Worm (Caenorhabditis elegans) whole organism, L1 larva: Measurements from ENCODE around the gene C25H3.15.

Experiments
- Y116A8C.19 ChIP-seq: sonication (generic microtip); optimal IDR thresholded peaks from 2 replicates; lab custom pipeline; 2016; ENCODE audit warnings: missing compliant biosample characterization, missing genetic modification characterization, borderline replicate concordance
- aha-1 ChIP-seq: fragments of 150-350 bp; optimal IDR thresholded peaks from 2 replicates; lab custom pipeline; 2014; ENCODE audit warnings: missing biosample characterization, missing genetic modification characterization
- alr-1 ChIP-seq: fragments of 200-800 bp; sonication (Bioruptor generic); optimal IDR thresholded peaks from 2 replicates; lab custom pipeline; 2018; ENCODE audit warnings: borderline replicate concordance, mild to moderate bottlenecking, missing genetic modification characterization, missing compliant biosample characterization
- aly-2 ChIP-seq: fragments of 150-350 bp; optimal IDR thresholded peaks from 2 replicates; lab custom pipeline; 2014; ENCODE audit warnings: missing biosample characterization, missing genetic modification characterization
- blmp-1 ChIP-seq: fragments of 150-350 bp; optimal IDR thresholded peaks from 2 replicates; lab custom pipeline; 2014; ENCODE audit warnings: missing biosample characterization, missing genetic modification characterization
- ceh-8 ChIP-seq: fragments of 200-800 bp; sonication (Bioruptor generic); optimal IDR thresholded peaks from 2 replicates; lab custom pipeline; 2018; ENCODE audit warnings: mild to moderate bottlenecking, missing genetic modification characterization, moderate library complexity, missing compliant biosample characterization
- dpl-1 ChIP-seq, 3 experiments: fragments of 150-350 bp in 2 of 3; sonication (generic microtip) in 1 of 3; optimal IDR thresholded peaks; 2 replicates each; lab custom pipeline; 2014 to 2017; ENCODE audit warnings: missing biosample characterization in 3 of 3, missing genetic modification characterization in 3 of 3, missing genetic modification reagents in 3 of 3
- dsc-1 ChIP-seq: sonication (generic microtip); optimal IDR thresholded peaks from 2 replicates; lab custom pipeline; 2016; ENCODE audit warnings: mild to moderate bottlenecking, missing genetic modification characterization, missing compliant biosample characterization
- efl-1 ChIP-seq, 4 experiments: fragments of 150-350 bp; optimal IDR thresholded peaks in 3 of 4; peaks in 1 of 4; 1 replicate in 1 of 4; 2 replicates in 3 of 4; lab custom pipeline; 2014; ENCODE audit warnings: missing biosample characterization in 2 of 4, missing genetic modification characterization in 2 of 4, missing genetic modification reagents in 2 of 4
- elt-2 ChIP-seq: sonication (generic microtip); optimal IDR thresholded peaks from 2 replicates; lab custom pipeline; 2016; ENCODE audit warnings: missing genetic modification characterization, mild to moderate bottlenecking, inconsistent platforms, missing compliant biosample characterization, missing genetic modification reagents
- elt-3 ChIP-seq, 6 experiments: fragments of 150-350 bp in 1 of 6; sonication (generic microtip); optimal IDR thresholded peaks; 2 replicates each; lab custom pipeline; 2017 to 2018; ENCODE audit warnings: missing biosample characterization in 6 of 6, missing genetic modification characterization in 6 of 6, inconsistent platforms in 1 of 6
- fkh-4 ChIP-seq: sonication (generic microtip); optimal IDR thresholded peaks from 2 replicates; lab custom pipeline; 2016; ENCODE audit warnings: missing compliant biosample characterization, missing genetic modification characterization, borderline replicate concordance
- grh-1 ChIP-seq: fragments of 200-800 bp; sonication (Bioruptor generic); IDR thresholded peaks from 2 replicates; pipeline ENCODE4 v1.3.6; 2022; ENCODE audit warnings: missing genetic modification reagents, missing genetic modification characterization, missing compliant biosample characterization
- hpl-2 ChIP-seq: fragments of 150-350 bp; optimal IDR thresholded peaks from 2 replicates; lab custom pipeline; 2014; ENCODE audit warnings: missing biosample characterization, missing genetic modification reagents, missing genetic modification characterization
- lin-13 ChIP-seq: fragments of 150-350 bp; optimal IDR thresholded peaks from 2 replicates; lab custom pipeline; 2014; ENCODE audit warnings: missing biosample characterization, missing genetic modification reagents, missing genetic modification characterization
- lin-14 ChIP-seq: fragments of 200-800 bp; sonication (Bioruptor generic); optimal IDR thresholded peaks from 2 replicates; lab custom pipeline; 2018; ENCODE audit warnings: mild to moderate bottlenecking, missing genetic modification characterization, moderate library complexity, missing compliant biosample characterization
- lin-15B ChIP-seq: fragments of 150-350 bp; sonication (generic microtip); optimal IDR thresholded peaks from 3 replicates; lab custom pipeline; 2014; ENCODE audit warnings: missing biosample characterization, missing genetic modification characterization
- lin-35 ChIP-seq, 2 experiments: fragments of 150-350 bp; optimal IDR thresholded peaks; 2 replicates each; lab custom pipeline; 2014; ENCODE audit warnings: missing biosample characterization in 2 of 2, missing genetic modification characterization in 2 of 2, missing genetic modification reagents in 2 of 2
- lsy-2 ChIP-seq, 2 experiments: fragments of 150-350 bp; optimal IDR thresholded peaks; 2 replicates each; lab custom pipeline; 2014; ENCODE audit warnings: missing biosample characterization in 2 of 2, missing genetic modification characterization in 2 of 2
- mab-9 ChIP-seq: fragments of 200-800 bp; sonication (Bioruptor generic); IDR thresholded peaks from 2 replicates; pipeline ENCODE4 v1.3.6; 2022; ENCODE audit warnings: missing genetic modification reagents, missing genetic modification characterization, missing compliant biosample characterization
- mdl-1 ChIP-seq, 2 experiments: fragments of 150-350 bp; optimal IDR thresholded peaks; 2 replicates each; lab custom pipeline; 2014 to 2017; ENCODE audit warnings: missing biosample characterization in 2 of 2, missing genetic modification characterization in 2 of 2, inconsistent platforms in 1 of 2
- mep-1 ChIP-seq: fragments of 150-350 bp; optimal IDR thresholded peaks from 2 replicates; lab custom pipeline; 2014; ENCODE audit warnings: missing biosample characterization, missing genetic modification characterization
- nhr-11 ChIP-seq: fragments of 150-350 bp; optimal IDR thresholded peaks from 2 replicates; lab custom pipeline; 2014; ENCODE audit warnings: missing biosample characterization, missing genetic modification characterization
- nhr-12 ChIP-seq: sonication (generic microtip); optimal IDR thresholded peaks from 2 replicates; lab custom pipeline; 2017; ENCODE audit warnings: missing biosample characterization, missing genetic modification characterization
- nhr-237 ChIP-seq: fragments of 150-350 bp; optimal IDR thresholded peaks from 2 replicates; lab custom pipeline; 2014; ENCODE audit warnings: missing biosample characterization, missing genetic modification characterization
- nhr-28 ChIP-seq: fragments of 150-350 bp; optimal IDR thresholded peaks from 2 replicates; lab custom pipeline; 2014; ENCODE audit warnings: missing biosample characterization, missing genetic modification characterization
- nhr-71 ChIP-seq: sonication (generic microtip); optimal IDR thresholded peaks from 2 replicates; lab custom pipeline; 2016; ENCODE audit warnings: mild to moderate bottlenecking, missing genetic modification characterization, moderate library complexity, missing compliant biosample characterization
- nhr-84 ChIP-seq: sonication (generic microtip); optimal IDR thresholded peaks from 2 replicates; lab custom pipeline; 2017; ENCODE audit warnings: missing biosample characterization, missing genetic modification characterization
- nhr-85 ChIP-seq: sonication (generic microtip); peaks from one replicate; lab custom pipeline; 2016; ENCODE audit warnings: missing genetic modification characterization, inconsistent platforms, missing compliant biosample characterization
- pqm-1 ChIP-seq: sonication (generic microtip); optimal IDR thresholded peaks from 3 replicates; lab custom pipeline; 2017; ENCODE audit warnings: missing biosample characterization, missing genetic modification characterization
- snpc-4 ChIP-seq: fragments of 150-350 bp; optimal IDR thresholded peaks from 2 replicates; lab custom pipeline; 2014; ENCODE audit warnings: missing biosample characterization, missing genetic modification characterization
- snu-23 ChIP-seq: sonication (generic microtip); optimal IDR thresholded peaks from 2 replicates; lab custom pipeline; 2016; ENCODE audit warnings: missing genetic modification characterization, missing compliant biosample characterization
- sox-4 ChIP-seq: sonication (generic microtip); optimal IDR thresholded peaks from 2 replicates; lab custom pipeline; 2016; ENCODE audit warnings: missing genetic modification characterization, missing compliant biosample characterization
- unc-30 ChIP-seq: sonication (generic microtip); optimal IDR thresholded peaks from 2 replicates; lab custom pipeline; 2017; ENCODE audit warnings: missing biosample characterization, missing genetic modification characterization
- unc-62 ChIP-seq: fragments of 150-350 bp; optimal IDR thresholded peaks from 2 replicates; lab custom pipeline; 2014; ENCODE audit warnings: missing biosample characterization, missing genetic modification reagents, missing genetic modification characterization
- unc-98 ChIP-seq: fragments of 200-800 bp; sonication (Bioruptor generic); IDR thresholded peaks from 2 replicates; pipeline ENCODE4 v1.3.6; 2022; ENCODE audit warnings: missing genetic modification characterization, missing compliant biosample characterization
- zip-4 ChIP-seq: fragments of 200-800 bp; sonication (Bioruptor generic); optimal IDR thresholded peaks from 2 replicates; lab custom pipeline; 2018; ENCODE audit warnings: mild to moderate bottlenecking, missing genetic modification characterization, moderate library complexity, missing compliant biosample characterization
- ztf-11 ChIP-seq, 2 experiments: sonication (generic microtip); optimal IDR thresholded peaks; 2 replicates each; lab custom pipeline; 2016 to 2017; ENCODE audit warnings: missing genetic modification characterization in 2 of 2, missing biosample characterization in 1 of 2, missing compliant biosample characterization in 1 of 2
- ztf-4 ChIP-seq: fragments of 150-350 bp; optimal IDR thresholded peaks from 2 replicates; lab custom pipeline; 2014; ENCODE audit warnings: missing biosample characterization, missing genetic modification characterization

C25H3.15 gene

ce11 chrII:5691216-5691771, 26.2 kb downstream of the C25H3.15 start, which contains the start of the genes ndub-5 and eif-2D:
Gene ndub-5, minus strand, starts transcription at chrII:5691353.
Gene eif-2D, plus strand, starts transcription at chrII:5691721.
- TF ChIP-seq sox-4 = no peak
- TF ChIP-seq hpl-2 (GFP tag; lab: Kevin White, UChicago) = no peak
- TF ChIP-seq lin-15B (tag; lab: Kevin White, UChicago) = no peak
- TF ChIP-seq dsc-1 (tag; lab: Kevin White, UChicago) = no peak
- no peak for TF ChIP-seq ztf-11 (tag; optimal IDR thresholded peaks at IDR 0.05; lab: Kevin White, UChicago)
- TF ChIP-seq ztf-4 = no peak
- TF ChIP-seq lin-35 (GFP tag; optimal IDR thresholded peaks at IDR 0.05; lab: Kevin White, UChicago) = peak in 1 of 2 experiments; percentile 25
- TF ChIP-seq aha-1 = no peak
- no peak for TF ChIP-seq Y116A8C.19 (tag; lab: Kevin White, UChicago)
- TF ChIP-seq alr-1 (tag; lab: Kevin White, UChicago) = no peak
- no peak for TF ChIP-seq elt-3 (tag; optimal IDR thresholded peaks at IDR 0.05; lab: Kevin White, UChicago)
- no peak for TF ChIP-seq snu-23 (GFP tag; lab: Kevin White, UChicago)
- no peak for TF ChIP-seq blmp-1 (tag; lab: Kevin White, UChicago)
- TF ChIP-seq unc-62 = no peak
- no peak for TF ChIP-seq mdl-1 (tag; optimal IDR thresholded peaks at IDR 0.05; lab: Kevin White, UChicago)
- no peak for TF ChIP-seq nhr-84 (tag; lab: Kevin White, UChicago)
- TF ChIP-seq lsy-2 (tag; optimal IDR thresholded peaks at IDR 0.05; lab: Kevin White, UChicago) = peak in 1 of 2 experiments; percentile 36
- peak; percentile 12 for TF ChIP-seq nhr-71 (tag; lab: Kevin White, UChicago)
- no peak for TF ChIP-seq mab-9 (GFP tag; lab: Robert Waterston, UW)
- TF ChIP-seq lin-14 (GFP tag; lab: Kevin White, UChicago) = peak; percentile 19
- no peak for TF ChIP-seq mep-1 (tag; lab: Kevin White, UChicago)
- TF ChIP-seq aly-2 (tag; lab: Kevin White, UChicago) = no peak
- no peak for TF ChIP-seq efl-1 (optimal IDR thresholded peaks at IDR 0.05; lab: Kevin White, UChicago)
- peak in 1 of 2 experiments; percentile 79 for TF ChIP-seq efl-1 (GFP tag; optimal IDR thresholded peaks at IDR 0.05 in 1 of 2; lab: Kevin White, UChicago)
- no peak for TF ChIP-seq zip-4 (GFP tag; lab: Kevin White, UChicago)
- TF ChIP-seq nhr-12 (tag; lab: Kevin White, UChicago) = no peak
- no peak for TF ChIP-seq nhr-85 (tag; lab: Kevin White, UChicago)
- TF ChIP-seq dpl-1 (GFP tag; optimal IDR thresholded peaks at IDR 0.05; lab: Kevin White, UChicago) = peak in 1 of 3 experiments; percentile 38

- TF ChIP-seq nhr-28 (tag; lab: Kevin White, UChicago) = no peak
- no peak for TF ChIP-seq mep-1 (tag; lab: Kevin White, UChicago)
- TF ChIP-seq efl-1 (optimal IDR thresholded peaks at IDR 0.05; lab: Kevin White, UChicago) = no peak
- TF ChIP-seq efl-1 (GFP tag; optimal IDR thresholded peaks at IDR 0.05 in 1 of 2; lab: Kevin White, UChicago) = peak in 1 of 2 experiments; percentile 61
Measured at ce11 chrII:5693893-5694292, 28.8 kb downstream of the C25H3.15 start, which contains the start of gene C25H3.3. Gene C25H3.3, plus strand, starts transcription at chrII:5694193.

- TF ChIP-seq unc-30 (tag; lab: Kevin White, UChicago) (no peak), elt-2 (tag; lab: Kevin White, UChicago) (no peak), ceh-8 (GFP tag; lab: Kevin White, UChicago) (no peak), blmp-1 (tag; lab: Kevin White, UChicago) (no peak), grh-1 (GFP tag; lab: Robert Waterston, UW) (no peak), nhr-11 (tag; lab: Kevin White, UChicago) (no peak), lin-13 (GFP tag; lab: Kevin White, UChicago) (no peak), zip-4 (GFP tag; lab: Kevin White, UChicago) (no peak), pqm-1 (tag; lab: Kevin White, UChicago) (no peak), nhr-237 (tag; lab: Kevin White, UChicago) (no peak), fkh-4 (tag; lab: Kevin White, UChicago) (no peak), nhr-84 (tag; lab: Kevin White, UChicago) (no peak), snpc-4 (tag; lab: Kevin White, UChicago) (no peak), efl-1 (optimal IDR thresholded peaks at IDR 0.05; lab: Kevin White, UChicago) (no peak), efl-1 (GFP tag; optimal IDR thresholded peaks at IDR 0.05 in 1 of 2; lab: Kevin White, UChicago) (no peak), unc-98 (GFP tag; lab: Robert Waterston, UW) (no peak)
Measured at ce11 chrII:5694798-5695197, 29.7 kb downstream of the C25H3.15 start, which contains the start of gene C25H3.14. Gene C25H3.14, plus strand, starts transcription at chrII:5695098.
